Worm (Caenorhabditis elegans): Measurements from ENCODE around the gene R02F11.12.

The R02F11.12 gene

ce11 chrV:4826710-4827380 lies 36.4 kb downstream of the R02F11.12 start, which contains the start of the genes hsp-6 and C37H5.5:
Gene hsp-6 (minus strand): TSS chrV:4826760.
Gene C37H5.5 (plus strand): TSS chrV:4827360.
- TF ChIP-seq elt-3 (tag; optimal IDR thresholded peaks at IDR 0.05) (no peak), M03D4.4 (tag; optimal IDR thresholded peaks at IDR 0.05) (peak; percentile 4), mls-2 (tag; optimal IDR thresholded peaks at IDR 0.05) (no peak), ceh-39 (tag; optimal IDR thresholded peaks at IDR 0.05) (no peak), unc-39 (tag; optimal IDR thresholded peaks at IDR 0.05) (no peak), lin-13 (tag; optimal IDR thresholded peaks at IDR 0.05) (peak; percentile 83), mep-1 (tag; optimal IDR thresholded peaks at IDR 0.05) (peak; percentile 91), ztf-11 (tag; optimal IDR thresholded peaks at IDR 0.05) (no peak), pha-4 (tag; optimal IDR thresholded peaks at IDR 0.05) (peak; percentile 24), snpc-4 (tag; optimal IDR thresholded peaks at IDR 0.05) (no peak), nhr-12 (tag; optimal IDR thresholded peaks at IDR 0.05) (no peak), lsy-2 (tag; optimal IDR thresholded peaks at IDR 0.05) (peak; percentile 88), unc-120 (tag; optimal IDR thresholded peaks at IDR 0.05; ENCODE audit: poor library complexity, severe bottlenecking) (peak; percentile 49), nhr-2 (tag; optimal IDR thresholded peaks at IDR 0.05) (peak; percentile 22), flh-1 (GFP tag; optimal IDR thresholded peaks at IDR 0.05) (no peak), cnd-1 (tag; optimal IDR thresholded peaks at IDR 0.05) (peak; percentile 18), drap-1 (GFP tag; optimal IDR thresholded peaks at IDR 0.05) (peak; percentile 10), nhr-28 (tag; optimal IDR thresholded peaks at IDR 0.05) (no peak), nhr-237 (tag; optimal IDR thresholded peaks at IDR 0.05) (peak; percentile 79), ceh-43 (GFP tag; optimal IDR thresholded peaks at IDR 0.05) (no peak), unc-62 (GFP tag; optimal IDR thresholded peaks at IDR 0.05) (peak; percentile 19), tbx-8 (GFP tag; optimal IDR thresholded peaks at IDR 0.05) (no peak), bed-3 (GFP tag; optimal IDR thresholded peaks at IDR 0.05) (no peak), ces-1 (GFP tag; optimal IDR thresholded peaks at IDR 0.05) (peak; percentile 65), lin-32 (GFP tag; optimal IDR thresholded peaks at IDR 0.05) (no peak), hlh-1 (tag; optimal IDR thresholded peaks at IDR 0.05) (peak; percentile 67), sptf-1 (tag; optimal IDR thresholded peaks at IDR 0.05) (peak; percentile 58)

DNA sequence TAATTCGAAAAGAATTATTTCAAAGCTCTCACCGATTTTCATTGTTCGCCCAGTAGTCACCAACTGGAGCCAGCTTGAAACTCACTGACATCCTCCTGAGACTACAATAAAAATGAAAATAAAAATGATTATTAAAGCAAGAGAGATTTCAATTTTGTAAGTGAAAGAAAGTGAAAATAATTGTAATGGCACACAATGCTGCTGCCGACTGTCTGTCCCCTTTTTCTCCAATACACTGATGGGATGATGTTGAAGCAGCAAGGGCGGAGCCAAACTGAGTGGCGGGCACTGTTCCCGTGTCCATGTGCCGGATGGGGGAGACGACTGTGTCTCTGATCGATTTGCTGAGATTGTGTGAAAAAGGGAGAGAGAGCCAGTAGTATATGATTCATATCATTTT lies 43.8 kb downstream of the R02F11.12 start, which contains the start of gene C37H5.14:
TSS of gene C37H5.14 (minus strand) at position 101 of the 400 bp plus-strand sequence.
- no peak for TF ChIP-seq unc-120 (tag; optimal IDR thresholded peaks at IDR 0.05; ENCODE audit: poor library complexity, severe bottlenecking)

DNA sequence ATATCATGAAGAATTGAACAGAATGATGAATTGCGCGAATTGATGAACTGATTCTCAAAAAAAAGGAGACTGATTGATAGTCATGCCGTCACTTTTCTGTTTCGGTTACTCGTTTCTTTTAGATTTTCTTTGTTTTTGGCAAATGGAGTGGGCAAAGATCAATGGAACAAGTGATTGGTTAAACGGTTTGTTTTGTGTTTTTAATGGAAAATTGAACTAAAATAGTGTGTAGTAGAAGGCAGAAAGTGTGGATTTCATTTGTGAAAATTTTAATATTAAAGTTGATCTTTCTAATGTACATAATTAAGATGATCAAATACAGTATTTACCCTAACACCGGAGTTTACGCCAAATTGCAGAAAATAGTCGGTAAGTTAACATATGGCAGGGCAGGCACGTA lies 49.4 kb downstream of the R02F11.12 start, which contains the start of gene nas-9:
TSS of gene nas-9 (minus strand) at position 101 of the 400 bp plus-strand sequence.
- TF ChIP-seq ceh-83 (GFP tag; optimal IDR thresholded peaks at IDR 0.05) (no peak), hlh-1 (tag; optimal IDR thresholded peaks at IDR 0.05) (no peak), pha-4 (tag; optimal IDR thresholded peaks at IDR 0.05) (no peak), mep-1 (tag; optimal IDR thresholded peaks at IDR 0.05) (no peak)
